Worm (Caenorhabditis elegans) whole organism, L4/young adult: ENCODE measurements around the gene F57B1.6.

ENCODE experiments used
- dao-5 ChIP-seq: sonication (generic microtip); optimal IDR thresholded peaks from 2 replicates; lab custom pipeline; 2016; ENCODE audit warnings: missing genotype, missing genetic modification characterization, moderate library complexity, missing compliant biosample characterization
- him-1 ChIP-seq: sonication (generic microtip); optimal IDR thresholded peaks from 2 replicates; lab custom pipeline; 2016; ENCODE audit warnings: missing genotype, missing genetic modification reagents, missing genetic modification characterization, missing compliant biosample characterization

DNA sequence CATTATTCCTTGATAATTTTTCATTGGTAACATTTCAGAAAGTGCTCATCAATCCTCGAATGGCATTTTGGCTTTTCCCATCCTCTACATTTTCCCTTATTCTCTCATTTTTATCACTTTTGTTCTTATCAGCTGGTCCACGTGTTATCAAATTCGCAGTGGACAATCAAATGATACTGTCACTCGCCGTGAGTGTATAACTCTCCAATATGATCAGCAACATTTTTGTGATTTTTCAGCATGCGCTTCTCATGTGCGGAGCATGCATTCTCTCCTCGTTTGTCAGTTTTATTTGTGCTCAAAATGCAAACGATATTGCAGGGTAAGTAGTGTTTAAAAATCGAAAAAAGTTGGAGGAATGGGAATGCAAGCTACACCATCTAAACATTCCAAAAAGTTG is 3.1 kb downstream of the F57B1.6 start:
- TF ChIP-seq him-1 (tag; lab: Kevin White, UChicago) (no peak), dao-5 (tag; lab: Kevin White, UChicago) (no peak)
